1 fruit fly cellular context compared by ENCODE assay signal in genomic region chr2L:6853917-6854316, dm6.
TF ChIP-seq lines count a peak whose summit lies in the region.

No protein-coding gene starts in this region.

TF ChIP-seq in whole organism, embryonic, 481 proteins besides CTCF, POLR2A, EP300 and RAD21 (continued from another document):
- TF ChIP-seq tgo (GFP tag; IDR thresholded peaks at IDR 0.05; lab: Robert Waterston, UW) (no peak), CG9797 (GFP tag; optimal IDR thresholded peaks at IDR 0.05; lab: Kevin White, UChicago) (peak; percentile 88), Rx (GFP tag; IDR thresholded peaks at IDR 0.05; lab: Robert Waterston, UW) (no peak), lov (optimal IDR thresholded peaks at IDR 0.05; lab: Kevin White, UChicago) (no peak), lov (GFP tag; IDR thresholded peaks at IDR 0.05; lab: Robert Waterston, UW) (no peak), CG12104 (GFP tag; optimal IDR thresholded peaks at IDR 0.05; lab: Kevin White, UChicago) (no peak), vnd (GFP tag; IDR thresholded peaks at IDR 0.05; lab: Robert Waterston, UW; ENCODE audit: partially characterized antibody) (no peak), repo (GFP tag; optimal IDR thresholded peaks at IDR 0.05; lab: Kevin White, UChicago) (no peak), CG16863 (GFP tag; optimal IDR thresholded peaks at IDR 0.05; lab: Kevin White, UChicago) (no peak), E2f2 (GFP tag; IDR thresholded peaks at IDR 0.05; lab: Robert Waterston, UW) (peak; percentile 83), HLH54F (GFP tag; optimal IDR thresholded peaks at IDR 0.05; lab: Kevin White, UChicago) (no peak), inv (GFP tag; IDR thresholded peaks at IDR 0.05; lab: Robert Waterston, UW; ENCODE audit: partially characterized antibody) (no peak), CG10431 (GFP tag; optimal IDR thresholded peaks at IDR 0.05; lab: Kevin White, UChicago) (no peak), Drgx (GFP tag; IDR thresholded peaks at IDR 0.05; lab: Robert Waterston, UW) (no peak), otp (GFP tag; IDR thresholded peaks at IDR 0.05; lab: Robert Waterston, UW) (no peak), corto (GFP tag; optimal IDR thresholded peaks at IDR 0.05; lab: Kevin White, UChicago) (no peak), CG14710 (tag; optimal IDR thresholded peaks at IDR 0.05; lab: Kevin White, UChicago) (peak; percentile 96), CG9932 (GFP tag; IDR thresholded peaks at IDR 0.05; lab: Robert Waterston, UW) (no peak), Hr39 (optimal IDR thresholded peaks at IDR 0.05; lab: Kevin White, UChicago) (no peak), E2f1 (GFP tag; IDR thresholded peaks at IDR 0.05; lab: Robert Waterston, UW) (peak; percentile 52; the same call in 1 of the 2 replicates), Dp (GFP tag; optimal IDR thresholded peaks at IDR 0.05; lab: Kevin White, UChicago) (peak; percentile 77), CG31365 (tag; optimal IDR thresholded peaks at IDR 0.05; lab: Kevin White, UChicago) (no peak), abd-A (tag; optimal IDR thresholded peaks at IDR 0.05; lab: Kevin White, UChicago) (no peak), en (GFP tag; optimal IDR thresholded peaks at IDR 0.05; lab: Kevin White, UChicago) (no peak), CG14441 (GFP tag; IDR thresholded peaks at IDR 0.05; lab: Robert Waterston, UW) (no peak), crp (GFP tag; optimal IDR thresholded peaks at IDR 0.05; lab: Kevin White, UChicago) (peak; percentile 90 to 97), Abd-B (GFP tag; optimal IDR thresholded peaks at IDR 0.05; lab: Kevin White, UChicago) (peak; percentile 15), ranshi (GFP tag; IDR thresholded peaks at IDR 0.05; lab: Robert Waterston, UW) (no peak), CG16813 (GFP tag; IDR thresholded peaks at IDR 0.05; lab: Robert Waterston, UW; ENCODE audit: partially characterized antibody) (peak; percentile 32; the same call in 2 of the 3 replicates), CG7839 (tag; optimal IDR thresholded peaks at IDR 0.05; lab: Kevin White, UChicago) (no peak), sens (GFP tag; lab: Kevin White, UChicago) (peak; percentile 41), B-H1 (GFP tag; IDR thresholded peaks at IDR 0.05; lab: Robert Waterston, UW) (no peak), sisA (GFP tag; IDR thresholded peaks at IDR 0.05; lab: Robert Waterston, UW) (no peak), chinmo (GFP tag; IDR thresholded peaks at IDR 0.05; lab: Robert Waterston, UW; ENCODE audit: partially characterized antibody) (no peak), dpn (GFP tag; optimal IDR thresholded peaks at IDR 0.05; lab: Kevin White, UChicago) (no peak), Sry-δ (GFP tag; optimal IDR thresholded peaks at IDR 0.05; lab: Kevin White, UChicago) (no peak), CG10267 (tag; optimal IDR thresholded peaks at IDR 0.05; lab: Kevin White, UChicago) (peak; percentile 43), CG17186 (GFP tag; optimal IDR thresholded peaks at IDR 0.05; lab: Kevin White, UChicago) (peak; percentile 93), Usf (GFP tag; optimal IDR thresholded peaks at IDR 0.05; lab: Kevin White, UChicago) (no peak), bigmax (GFP tag; optimal IDR thresholded peaks at IDR 0.05; lab: Kevin White, UChicago) (no peak), CkIIα-i1 (GFP tag; IDR thresholded peaks at IDR 0.05; lab: Robert Waterston, UW) (no peak), Nf-YB (GFP tag; optimal IDR thresholded peaks at IDR 0.05; lab: Kevin White, UChicago) (no peak), Sox102F (GFP tag; optimal IDR thresholded peaks at IDR 0.05; lab: Kevin White, UChicago) (no peak), oc (tag; optimal IDR thresholded peaks at IDR 0.05; lab: Kevin White, UChicago) (no peak), Six4 (GFP tag; optimal IDR thresholded peaks at IDR 0.05; lab: Kevin White, UChicago) (no peak), NC2α (GFP tag; optimal IDR thresholded peaks at IDR 0.05; lab: Kevin White, UChicago) (no peak), CG6272 (GFP tag; IDR thresholded peaks at IDR 0.05; lab: Robert Waterston, UW) (no peak), CG13424 (tag; optimal IDR thresholded peaks at IDR 0.05; lab: Kevin White, UChicago) (no peak), Ets65A (GFP tag; lab: Kevin White, UChicago) (peak; percentile 20), sqz (GFP tag; optimal IDR thresholded peaks at IDR 0.05; lab: Kevin White, UChicago) (no peak), CG6765 (GFP tag; optimal IDR thresholded peaks at IDR 0.05; lab: Kevin White, UChicago) (no peak), CG34224 (GFP tag; IDR thresholded peaks at IDR 0.05; lab: Robert Waterston, UW; ENCODE audit: partially characterized antibody) (no peak), Ssrp (tag; optimal IDR thresholded peaks at IDR 0.05; lab: Kevin White, UChicago) (no peak), sr (GFP tag; IDR thresholded peaks at IDR 0.05; lab: Robert Waterston, UW) (no peak), CG18476 (GFP tag; optimal IDR thresholded peaks at IDR 0.05; lab: Kevin White, UChicago) (no peak), onecut (GFP tag; IDR thresholded peaks at IDR 0.05; lab: Robert Waterston, UW) (no peak), HLHmδ (GFP tag; optimal IDR thresholded peaks at IDR 0.05; lab: Kevin White, UChicago) (no peak), gce (GFP tag; IDR thresholded peaks at IDR 0.05; lab: Robert Waterston, UW) (no peak), Elba2 (GFP tag; optimal IDR thresholded peaks at IDR 0.05; lab: Kevin White, UChicago) (peak; percentile 3), Camta (GFP tag; optimal IDR thresholded peaks at IDR 0.05; lab: Kevin White, UChicago) (no peak), sima (GFP tag; optimal IDR thresholded peaks at IDR 0.05; lab: Kevin White, UChicago) (no peak), nom (GFP tag; optimal IDR thresholded peaks at IDR 0.05; lab: Kevin White, UChicago) (no peak), vfl (GFP tag; optimal IDR thresholded peaks at IDR 0.05; lab: Kevin White, UChicago) (no peak), Scr (GFP tag; IDR thresholded peaks at IDR 0.05; lab: Robert Waterston, UW; ENCODE audit: partially characterized antibody) (no peak), CG1233 (GFP tag; optimal IDR thresholded peaks at IDR 0.05; lab: Kevin White, UChicago) (no peak), gfzf (GFP tag; optimal IDR thresholded peaks at IDR 0.05; lab: Kevin White, UChicago) (peak; percentile 91), CG7987 (GFP tag; optimal IDR thresholded peaks at IDR 0.05; lab: Kevin White, UChicago) (no peak), psq (GFP tag; optimal IDR thresholded peaks at IDR 0.05; lab: Kevin White, UChicago) (no peak), CG2116 (GFP tag; optimal IDR thresholded peaks at IDR 0.05; lab: Kevin White, UChicago) (peak; percentile 33), stwl (tag; optimal IDR thresholded peaks at IDR 0.05; lab: Kevin White, UChicago) (peak; percentile 68), ato (GFP tag; IDR thresholded peaks at IDR 0.05; lab: Robert Waterston, UW; ENCODE audit: partially characterized antibody) (peak; percentile 36; the same call in 1 of the 2 replicates), Ptx1 (GFP tag; IDR thresholded peaks at IDR 0.05; lab: Robert Waterston, UW) (no peak), Med (GFP tag; lab: Kevin White, UChicago) (peak; percentile 78), CG30431 (GFP tag; optimal IDR thresholded peaks at IDR 0.05; lab: Kevin White, UChicago) (no peak), CG11085 (GFP tag; IDR thresholded peaks at IDR 0.05; lab: Robert Waterston, UW) (no peak; the same call in 1 of the 2 replicates), CG17568 (GFP tag; optimal IDR thresholded peaks at IDR 0.05; lab: Kevin White, UChicago) (no peak), CG4424 (GFP tag; optimal IDR thresholded peaks at IDR 0.05; lab: Kevin White, UChicago) (no peak), HmgD (GFP tag; optimal IDR thresholded peaks at IDR 0.05; lab: Kevin White, UChicago) (peak; percentile 15), CG16815 (GFP tag; optimal IDR thresholded peaks at IDR 0.05; lab: Kevin White, UChicago) (no peak), CG10462 (GFP tag; optimal IDR thresholded peaks at IDR 0.05; lab: Kevin White, UChicago) (no peak), dmrt11E (tag; optimal IDR thresholded peaks at IDR 0.05; lab: Kevin White, UChicago) (no peak), maf-S (GFP tag; optimal IDR thresholded peaks at IDR 0.05; lab: Kevin White, UChicago) (no peak), Gsc (GFP tag; IDR thresholded peaks at IDR 0.05; lab: Robert Waterston, UW) (no peak), pum (GFP tag; optimal IDR thresholded peaks at IDR 0.05; lab: Kevin White, UChicago) (no peak), CG15514 (GFP tag; optimal IDR thresholded peaks at IDR 0.05; lab: Kevin White, UChicago) (peak; percentile 73), Ets97D (GFP tag; optimal IDR thresholded peaks at IDR 0.05; lab: Kevin White, UChicago) (peak; percentile 67), Rfx (GFP tag; IDR thresholded peaks at IDR 0.05; lab: Robert Waterston, UW) (peak; percentile 32; the same call in 1 of the 2 replicates), CG8765 (GFP tag; IDR thresholded peaks at IDR 0.05; lab: Robert Waterston, UW) (no peak), Trl (optimal IDR thresholded peaks at IDR 0.05; lab: Kevin White, UChicago) (no peak), Trl (GFP tag; optimal IDR thresholded peaks at IDR 0.05; lab: Kevin White, UChicago) (no peak), CG8290 (GFP tag; optimal IDR thresholded peaks at IDR 0.05; lab: Kevin White, UChicago) (no peak), CG8290 (tag; optimal IDR thresholded peaks at IDR 0.05; lab: Kevin White, UChicago) (no peak), CG13894 (tag; optimal IDR thresholded peaks at IDR 0.05; lab: Kevin White, UChicago) (no peak), Pdp1 (GFP tag; optimal IDR thresholded peaks at IDR 0.05; lab: Kevin White, UChicago) (peak in 1 of 2 experiments; percentile 82), CG10274 (GFP tag; optimal IDR thresholded peaks at IDR 0.05; lab: Kevin White, UChicago) (no peak), CG8388 (GFP tag; optimal IDR thresholded peaks at IDR 0.05; lab: Kevin White, UChicago) (no peak), CG2120 (GFP tag; optimal IDR thresholded peaks at IDR 0.05; lab: Kevin White, UChicago) (peak; percentile 15), Opbp (GFP tag; IDR thresholded peaks at IDR 0.05; lab: Robert Waterston, UW; ENCODE audit: partially characterized antibody) (peak; percentile 48; the same call in 2 of the 3 replicates), CG31224 (GFP tag; IDR thresholded peaks at IDR 0.05; lab: Robert Waterston, UW) (no peak), CG18262 (tag; optimal IDR thresholded peaks at IDR 0.05; lab: Kevin White, UChicago) (no peak), Xbp1 (GFP tag; optimal IDR thresholded peaks at IDR 0.05; lab: Kevin White, UChicago) (no peak), sens-2 (GFP tag; IDR thresholded peaks at IDR 0.05; lab: Robert Waterston, UW) (no peak; the same call in 1 of the 2 replicates)
